Worm (Caenorhabditis elegans): ENCODE results near the gene eol-1.

The eol-1 gene

ce11 chrV:13953191-13953590 lies 27.5 kb downstream of the eol-1 start, which contains the start of gene R10D12.8:
R10D12.8 (minus strand) TSS chrV:13953291.
- TF ChIP-seq zag-1 (tag; optimal IDR thresholded peaks at IDR 0.05) (no peak), pha-4 (tag; optimal IDR thresholded peaks at IDR 0.05) (peak; percentile 53)

ce11 chrV:13949752-13950151 lies 31.0 kb downstream of the eol-1 start, which contains the start of gene R10D12.7:
R10D12.7 (plus strand) TSS chrV:13950052.
- no peak for TF ChIP-seq nhr-25 (tag; optimal IDR thresholded peaks at IDR 0.05)
- TF ChIP-seq jun-1 (tag; optimal IDR thresholded peaks at IDR 0.05) = no peak
- TF ChIP-seq daf-12 (tag; optimal IDR thresholded peaks at IDR 0.05) = no peak
- no peak for TF ChIP-seq elt-1 (tag; optimal IDR thresholded peaks at IDR 0.05)
- TF ChIP-seq skn-1 (tag; optimal IDR thresholded peaks at IDR 0.05) = no peak
- TF ChIP-seq nfya-1 (tag; optimal IDR thresholded peaks at IDR 0.05; ENCODE audit: insufficient read depth) = no peak
- no peak for TF ChIP-seq fkh-10 (GFP tag; optimal IDR thresholded peaks at IDR 0.05)
- no peak for TF ChIP-seq snpc-4 (tag; optimal IDR thresholded peaks at IDR 0.05)
- no peak for TF ChIP-seq nhr-43 (tag; optimal IDR thresholded peaks at IDR 0.05; ENCODE audit: poor library complexity, severe bottlenecking)
- TF ChIP-seq nhr-28 (tag; optimal IDR thresholded peaks at IDR 0.05) = no peak
- no peak for TF ChIP-seq egl-27 (tag; optimal IDR thresholded peaks at IDR 0.05)

ce11 chrV:13949010-13949409 lies 31.7 kb downstream of the eol-1 start, which contains the start of gene R10D12.6:
R10D12.6 (plus strand) TSS chrV:13949310.
- TF ChIP-seq nfya-1 (tag; optimal IDR thresholded peaks at IDR 0.05; ENCODE audit: insufficient read depth) = no peak
- TF ChIP-seq elt-2 (tag; optimal IDR thresholded peaks at IDR 0.05) = peak; percentile 3
- TF ChIP-seq pqm-1 (tag; optimal IDR thresholded peaks at IDR 0.05) = peak; percentile 38

ce11 chrV:13946385-13947019 lies 34.2 kb downstream of the eol-1 start, which contains the start of the genes srx-10 and clec-226:
srx-10 (minus strand) TSS chrV:13946485.
clec-226 (plus strand) TSS chrV:13946969.
- TF ChIP-seq nhr-77 (tag; optimal IDR thresholded peaks at IDR 0.05) = no peak
- TF ChIP-seq ztf-4 (tag; optimal IDR thresholded peaks at IDR 0.05) = no peak
- TF ChIP-seq pha-4 (tag; optimal IDR thresholded peaks at IDR 0.05) = no peak
- no peak for TF ChIP-seq lsy-12 (tag; optimal IDR thresholded peaks at IDR 0.05)
- no peak for TF ChIP-seq nhr-237 (tag; optimal IDR thresholded peaks at IDR 0.05)
- no peak for TF ChIP-seq lin-15B (tag; optimal IDR thresholded peaks at IDR 0.05)
- TF ChIP-seq nhr-43 (tag; optimal IDR thresholded peaks at IDR 0.05; ENCODE audit: poor library complexity, severe bottlenecking) = no peak
- TF ChIP-seq mdl-1 (tag; optimal IDR thresholded peaks at IDR 0.05) = no peak
- no peak for TF ChIP-seq pqm-1 (tag; optimal IDR thresholded peaks at IDR 0.05)
- no peak for TF ChIP-seq ztf-11 (tag; optimal IDR thresholded peaks at IDR 0.05)
- no peak for TF ChIP-seq sea-2 (GFP tag; optimal IDR thresholded peaks at IDR 0.05)
- no peak for TF ChIP-seq eor-1 (tag; optimal IDR thresholded peaks at IDR 0.05)
- no peak for TF ChIP-seq ceh-9 (tag; optimal IDR thresholded peaks at IDR 0.05)
- TF ChIP-seq unc-39 (tag; optimal IDR thresholded peaks at IDR 0.05) = no peak

ce11 chrV:13942082-13942481 lies 38.6 kb downstream of the eol-1 start, which contains the start of gene dpr-1:
dpr-1 (minus strand) TSS chrV:13942182.
- no peak for TF ChIP-seq eor-1 (tag; optimal IDR thresholded peaks at IDR 0.05)
- TF ChIP-seq fkh-10 (GFP tag; optimal IDR thresholded peaks at IDR 0.05) = no peak
- TF ChIP-seq egl-27 (tag; optimal IDR thresholded peaks at IDR 0.05) = no peak
- no peak for TF ChIP-seq hmg-11 (tag; optimal IDR thresholded peaks at IDR 0.05)
- no peak for TF ChIP-seq elt-2 (tag; optimal IDR thresholded peaks at IDR 0.05)
- no peak for TF ChIP-seq nhr-23 (tag; optimal IDR thresholded peaks at IDR 0.05)
- TF ChIP-seq nfya-1 (tag; optimal IDR thresholded peaks at IDR 0.05; ENCODE audit: insufficient read depth) = no peak
- no peak for TF ChIP-seq ama-1 (optimal IDR thresholded peaks at IDR 0.05)
- no peak for TF ChIP-seq egl-5 (tag; optimal IDR thresholded peaks at IDR 0.05)
- no peak for TF ChIP-seq elt-1 (tag; optimal IDR thresholded peaks at IDR 0.05)
- no peak for TF ChIP-seq ceh-9 (tag; optimal IDR thresholded peaks at IDR 0.05)
- no peak for TF ChIP-seq nhr-43 (tag; optimal IDR thresholded peaks at IDR 0.05; ENCODE audit: poor library complexity, severe bottlenecking)
- no peak for TF ChIP-seq mdl-1 (tag; optimal IDR thresholded peaks at IDR 0.05)
- TF ChIP-seq unc-62 (GFP tag; optimal IDR thresholded peaks at IDR 0.05) = no peak
- TF ChIP-seq nhr-77 (tag; optimal IDR thresholded peaks at IDR 0.05) = no peak

ce11 chrV:13936850-13937249 lies 43.9 kb downstream of the eol-1 start, which contains the start of gene srw-145:
srw-145 (plus strand) TSS chrV:13937150.
- TF ChIP-seq nhr-77 (tag; optimal IDR thresholded peaks at IDR 0.05) = no peak
- no peak for TF ChIP-seq nhr-12 (tag; optimal IDR thresholded peaks at IDR 0.05)
- no peak for TF ChIP-seq pqm-1 (tag; optimal IDR thresholded peaks at IDR 0.05)
- TF ChIP-seq nhr-11 (tag; optimal IDR thresholded peaks at IDR 0.05) = peak; percentile 62
